Fruit fly (Drosophila melanogaster): ENCODE data around the gene CG42724.

The CG42724 gene

DNA sequence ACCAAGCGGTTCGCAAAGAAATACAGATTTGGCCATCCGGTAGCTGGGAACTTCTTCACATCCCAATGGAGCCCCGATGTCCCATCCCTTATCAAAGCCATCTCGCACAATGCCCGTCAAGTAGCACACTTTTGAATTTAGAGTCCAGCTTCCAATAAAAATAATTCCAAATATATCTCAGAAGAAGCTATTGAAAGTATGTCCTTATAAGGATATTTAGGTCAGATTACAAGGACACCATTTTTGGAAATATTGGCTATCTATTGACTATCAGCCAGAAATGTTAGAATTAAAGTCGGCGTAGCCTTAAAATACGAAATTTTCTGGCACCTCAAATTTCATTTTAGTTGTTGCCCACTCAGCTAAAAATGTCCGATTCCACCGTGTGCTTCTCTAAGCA is 25.4 kb downstream of the CG42724 start, which contains the start of gene CG10298:
CG10298 (plus strand) TSS at position 301 of the 400 bp plus-strand sequence.
- no peak for TF ChIP-seq pnt (GFP tag; optimal IDR thresholded peaks at IDR 0.05)

DNA sequence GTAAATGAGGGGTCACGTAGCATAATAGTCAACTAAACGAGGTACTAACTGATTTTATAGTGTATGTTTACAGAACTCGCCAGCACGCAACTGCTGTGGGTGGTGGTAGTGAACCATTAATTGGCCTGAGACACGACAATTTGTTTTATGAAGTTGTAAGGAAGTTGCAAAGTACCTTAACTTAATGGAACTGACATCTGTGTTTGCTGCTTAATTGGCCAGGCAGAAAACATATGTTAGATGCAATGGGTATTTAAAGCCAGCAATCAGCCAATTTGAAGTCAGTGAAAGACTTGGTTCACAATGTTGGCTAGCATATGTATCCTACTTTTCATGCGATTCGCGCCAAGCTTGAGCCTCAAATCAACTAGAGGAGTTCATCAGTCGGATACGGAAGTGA is 26.4 kb downstream of the CG42724 start, which contains the start of gene CG17917:
CG17917 (plus strand) TSS at position 301 of the 400 bp plus-strand sequence.
- TF ChIP-seq Dfd (GFP tag; optimal IDR thresholded peaks at IDR 0.05) (no peak), CG11456 (GFP tag; IDR thresholded peaks at IDR 0.05) (no peak), org-1 (GFP tag; optimal IDR thresholded peaks at IDR 0.05) (no peak), Blimp-1 (GFP tag; optimal IDR thresholded peaks at IDR 0.05) (no peak), Ets65A (GFP tag) (no peak), CG18262 (tag; optimal IDR thresholded peaks at IDR 0.05) (no peak), CG7963 (GFP tag; IDR thresholded peaks at IDR 0.05; ENCODE audit: partially characterized antibody) (no peak), CG10543 (GFP tag; optimal IDR thresholded peaks at IDR 0.05) (no peak), crp (GFP tag; optimal IDR thresholded peaks at IDR 0.05) (no peak), Scr (GFP tag; IDR thresholded peaks at IDR 0.05; ENCODE audit: partially characterized antibody) (no peak), CG4730 (GFP tag; IDR thresholded peaks at IDR 0.05) (no peak), CG2120 (GFP tag; optimal IDR thresholded peaks at IDR 0.05) (no peak)

DNA sequence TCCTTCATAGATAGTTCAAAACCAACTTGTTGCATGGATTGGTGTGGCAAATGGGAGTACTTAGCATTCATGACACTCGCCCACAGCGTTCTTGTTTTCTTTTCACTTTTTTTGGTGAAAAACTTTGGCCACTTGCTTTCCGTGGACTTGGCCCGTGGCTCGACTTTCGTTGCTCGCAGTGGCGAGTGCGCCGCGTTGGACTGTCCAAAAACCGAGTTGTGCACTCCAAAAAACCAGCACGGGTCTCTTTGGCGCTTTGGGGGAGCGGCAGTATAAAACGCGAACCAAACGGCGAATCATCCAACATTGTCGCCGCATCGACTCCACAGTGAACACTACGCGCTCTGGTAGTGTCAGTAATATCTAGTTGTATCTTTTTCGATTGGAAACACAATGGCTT is 28.3 kb downstream of the CG42724 start, which contains the start of gene Osi20:
Osi20 (plus strand) TSS at position 301 of the 400 bp plus-strand sequence.
- TF ChIP-seq ara (GFP tag; IDR thresholded peaks at IDR 0.05), result 0 out of 2 replicates have a peak, but pooled peaks have one; percentile 18
- TF ChIP-seq Blimp-1 (GFP tag; optimal IDR thresholded peaks at IDR 0.05), result peak; percentile 50
- TF ChIP-seq Nf-YC (tag; optimal IDR thresholded peaks at IDR 0.05), result no peak

DNA sequence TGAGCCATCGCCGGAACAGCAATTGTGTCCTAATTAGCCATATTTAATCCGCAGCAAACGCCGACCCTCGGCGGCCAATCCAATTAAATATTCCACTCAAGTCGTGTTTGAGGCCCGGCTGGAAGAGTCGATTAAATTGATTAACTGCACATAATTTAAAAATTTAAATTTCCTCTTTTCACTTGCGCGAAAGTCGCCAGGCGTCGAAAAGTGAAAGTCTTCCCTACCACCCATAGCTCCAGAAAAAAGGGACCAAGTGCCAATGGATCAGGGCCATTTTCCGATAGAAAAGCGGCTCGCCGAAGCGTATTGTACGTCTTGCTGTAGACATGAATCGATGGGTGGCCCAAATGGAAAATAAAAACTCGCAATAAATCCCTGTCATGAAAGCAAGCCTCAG is 30.7 kb downstream of the CG42724 start:
- no peak for TF ChIP-seq cato (GFP tag; optimal IDR thresholded peaks at IDR 0.05; ENCODE audit: borderline replicate concordance)
- no peak for TF ChIP-seq Lim3 (GFP tag; IDR thresholded peaks at IDR 0.05)
- peak; percentile 74 for TF ChIP-seq Ets65A (GFP tag)
- TF ChIP-seq Blimp-1 (GFP tag; optimal IDR thresholded peaks at IDR 0.05), result peak; percentile 57
- no peak for TF ChIP-seq gcm2 (GFP tag; optimal IDR thresholded peaks at IDR 0.05)

- TF ChIP-seq CG7372 (GFP tag; IDR thresholded peaks at IDR 0.05) (peak; percentile 61), p53 (GFP tag; optimal IDR thresholded peaks at IDR 0.05) (no peak), Fer3 (tag; optimal IDR thresholded peaks at IDR 0.05) (no peak), sens (GFP tag) (peak; percentile 86), CG2199 (GFP tag; IDR thresholded peaks at IDR 0.05) (0 out of 3 replicates have a peak, but pooled peaks have one; percentile 15), ATbp (GFP tag; optimal IDR thresholded peaks at IDR 0.05) (no peak), gce (GFP tag; IDR thresholded peaks at IDR 0.05) (0 out of 3 replicates have a peak, but pooled peaks have one; percentile 5), chinmo (GFP tag; IDR thresholded peaks at IDR 0.05; ENCODE audit: partially characterized antibody) (0 out of 4 replicates have a peak, but pooled peaks have one; percentile 14), Ets65A (GFP tag) (peak; percentile 65), oc (tag; optimal IDR thresholded peaks at IDR 0.05) (peak; percentile 32), CG9817 (tag; optimal IDR thresholded peaks at IDR 0.05) (no peak), sc (optimal IDR thresholded peaks at IDR 0.05) (no peak), sc (GFP tag; optimal IDR thresholded peaks at IDR 0.05) (no peak), Dek (tag; optimal IDR thresholded peaks at IDR 0.05) (no peak), sqz (GFP tag; optimal IDR thresholded peaks at IDR 0.05) (peak; percentile 18), CG7963 (GFP tag; IDR thresholded peaks at IDR 0.05; ENCODE audit: partially characterized antibody) (no peak), Med (GFP tag) (peak; percentile 42), bab2 (GFP tag; optimal IDR thresholded peaks at IDR 0.05) (no peak), rib (GFP tag; IDR thresholded peaks at IDR 0.05) (no peak), vvl (GFP tag; IDR thresholded peaks at IDR 0.05) (0 out of 2 replicates have a peak, but pooled peaks have one; percentile 20), zfh1 (GFP tag; IDR thresholded peaks at IDR 0.05) (0 out of 3 replicates have a peak, but pooled peaks have one; percentile 39)
Observed at dm6 chr3R:6334906-6335433, 33.1 kb downstream of the CG42724 start, which contains the start of gene Osi19. Gene Osi19, plus strand, starts transcription at chr3R:6335362.
